Fruit fly (Drosophila melanogaster) whole organism, wandering third instar larva: ENCODE measurements around the gene CG18747.
A peak's percentile ranks its signal among the peaks of the same experiment; 100 is the strongest.

ENCODE experiments used
- Abd-B ChIP-seq: fragments of >200 bp; optimal IDR thresholded peaks from 2 replicates; lab custom pipeline; 2017; ENCODE audit warnings: missing biosample characterization, missing genetic modification characterization
- CG32264 ChIP-seq: fragments of 200-800 bp; sonication (Bioruptor generic); optimal IDR thresholded peaks from 2 replicates; lab custom pipeline; 2016; ENCODE audit warnings: missing biosample characterization, missing genetic modification characterization
- CrebA ChIP-seq: fragments of 200-800 bp; sonication (Bioruptor generic); optimal IDR thresholded peaks from 2 replicates; lab custom pipeline; 2016; ENCODE audit warnings: missing biosample characterization, mild to moderate bottlenecking, missing genetic modification characterization, borderline replicate concordance
- Dfd ChIP-seq: fragments of >200 bp; optimal IDR thresholded peaks from 2 replicates; lab custom pipeline; 2017; ENCODE audit warnings: missing biosample characterization, missing genetic modification characterization
- Dif ChIP-seq: fragments of 200-275, 200-300 bp; sonication (Bioruptor generic); optimal IDR thresholded peaks from 2 replicates; lab custom pipeline; 2018; ENCODE audit warnings: missing biosample characterization, missing genetic modification characterization; ENCODE audit not compliant: partially characterized antibody
- GATAd ChIP-seq: sonication (Bioruptor generic); optimal IDR thresholded peaks from 2 replicates; lab custom pipeline; 2016; ENCODE audit warnings: missing biosample characterization, missing genetic modification characterization
- HLH106 ChIP-seq: fragments of 200-800 bp; optimal IDR thresholded peaks from 3 replicates; lab custom pipeline; 2019; ENCODE audit warnings: missing biosample characterization, mild to moderate bottlenecking, missing genetic modification characterization, moderate library complexity
- Hnf4 ChIP-seq: fragments of 200-800 bp; sonication (Bioruptor generic); optimal IDR thresholded peaks from 2 replicates; lab custom pipeline; 2016; ENCODE audit warnings: missing biosample characterization, mild to moderate bottlenecking, missing genetic modification characterization
- Hr78 ChIP-seq: fragments of >200 bp; optimal IDR thresholded peaks from 2 replicates; lab custom pipeline; 2017; ENCODE audit warnings: missing biosample characterization, missing genetic modification characterization
- Jra ChIP-seq: sonication (Bioruptor generic); optimal IDR thresholded peaks from 2 replicates; lab custom pipeline; 2016; ENCODE audit warnings: missing biosample characterization, missing genetic modification characterization
- Mio ChIP-seq: sonication (Bioruptor generic); optimal IDR thresholded peaks from 2 replicates; lab custom pipeline; 2016; ENCODE audit warnings: missing biosample characterization, missing genetic modification characterization
- Myc ChIP-seq: fragments of >200 bp; optimal IDR thresholded peaks from 2 replicates; lab custom pipeline; 2017
- N ChIP-seq: fragments of >200 bp; optimal IDR thresholded peaks from 2 replicates; lab custom pipeline; 2018; ENCODE audit warnings: missing biosample characterization, missing external identifiers, missing genetic modification characterization
- OdsH ChIP-seq: fragments of 200-800 bp; sonication (Bioruptor generic); optimal IDR thresholded peaks from 2 replicates; lab custom pipeline; 2016; ENCODE audit warnings: missing biosample characterization, mild to moderate bottlenecking, missing genetic modification characterization
- Rel ChIP-seq, 2 experiments: fragments of 200-800 bp; sonication (Bioruptor generic) in 1 of 2; optimal IDR thresholded peaks; 2 replicates in 1 of 2; 3 replicates in 1 of 2; lab custom pipeline; 2016 to 2019; ENCODE audit warnings: mild to moderate bottlenecking in 2 of 2, missing biosample characterization in 2 of 2, missing genetic modification characterization in 2 of 2, moderate library complexity in 1 of 2
- Sp1 ChIP-seq: fragments of 200-800 bp; sonication (Bioruptor generic); optimal IDR thresholded peaks from 3 replicates; lab custom pipeline; 2019; ENCODE audit warnings: missing biosample characterization, mild to moderate bottlenecking, missing genetic modification characterization, moderate library complexity
- br ChIP-seq: fragments of 200-800 bp; sonication (Bioruptor generic); optimal IDR thresholded peaks from 2 replicates; lab custom pipeline; 2016; ENCODE audit warnings: missing biosample characterization, missing genetic modification characterization
- dl ChIP-seq, 2 experiments: fragments of 175-275, 200-275 bp in 1 of 2; fragments of 200-275 bp in 1 of 2; sonication (Bioruptor generic); optimal IDR thresholded peaks; lab custom pipeline; 2018; ENCODE audit warnings: mild to moderate bottlenecking in 2 of 2, missing biosample characterization in 2 of 2, missing genetic modification characterization in 2 of 2, moderate library complexity in 2 of 2; ENCODE audit not compliant: partially characterized antibody in 2 of 2, insufficient read depth in 1 of 2
- dmrt93B ChIP-seq: fragments of 200-800 bp; sonication (Bioruptor generic); optimal IDR thresholded peaks from 2 replicates; lab custom pipeline; 2018; ENCODE audit warnings: missing biosample characterization, mild to moderate bottlenecking, missing genetic modification characterization
- dsf ChIP-seq: sonication (Bioruptor generic); optimal IDR thresholded peaks from 2 replicates; lab custom pipeline; 2016; ENCODE audit warnings: missing biosample characterization, missing genetic modification characterization, borderline replicate concordance
- ey ChIP-seq: fragments of 200-800 bp; sonication (Bioruptor generic); optimal IDR thresholded peaks from 2 replicates; lab custom pipeline; 2016; ENCODE audit warnings: missing biosample characterization, missing genetic modification characterization
- foxo ChIP-seq, 2 experiments: fragments of 200-800 bp; sonication (Bioruptor generic); optimal IDR thresholded peaks; 2 replicates in 1 of 2; 3 replicates in 1 of 2; lab custom pipeline; 2016 to 2017; ENCODE audit warnings: missing biosample characterization in 2 of 2, missing genetic modification characterization in 2 of 2
- fru ChIP-seq: fragments of 200-800 bp; sonication (Bioruptor generic); optimal IDR thresholded peaks from 3 replicates; lab custom pipeline; 2016; ENCODE audit warnings: missing biosample characterization, mild to moderate bottlenecking, missing genetic modification characterization
- h ChIP-seq: fragments of 200-800 bp; sonication (Bioruptor generic); optimal IDR thresholded peaks from 3 replicates; lab custom pipeline; 2016; ENCODE audit warnings: missing biosample characterization, mild to moderate bottlenecking, missing genetic modification characterization
- pan ChIP-seq: fragments of >200 bp; optimal IDR thresholded peaks from 2 replicates; lab custom pipeline; 2017
- psq ChIP-seq: fragments of 200-800 bp; sonication (Bioruptor generic); optimal IDR thresholded peaks from 3 replicates; lab custom pipeline; 2017; ENCODE audit warnings: missing biosample characterization, mild to moderate bottlenecking, missing genetic modification characterization, moderate library complexity
- rgr ChIP-seq: fragments of 200-800 bp; sonication (Bioruptor generic); optimal IDR thresholded peaks from 3 replicates; lab custom pipeline; 2016; ENCODE audit warnings: missing biosample characterization, mild to moderate bottlenecking, missing genetic modification characterization
- sage ChIP-seq: fragments of 200-800 bp; sonication (Bioruptor generic); optimal IDR thresholded peaks from 2 replicates; lab custom pipeline; 2016; ENCODE audit warnings: missing biosample characterization, mild to moderate bottlenecking, missing genetic modification characterization
- sv ChIP-seq: fragments of 200-800 bp; sonication (Bioruptor generic); optimal IDR thresholded peaks from 3 replicates; lab custom pipeline; 2016; ENCODE audit warnings: missing biosample characterization, missing genetic modification characterization
- tai ChIP-seq: sonication (Bioruptor generic); optimal IDR thresholded peaks from 2 replicates; lab custom pipeline; 2016; ENCODE audit warnings: missing biosample characterization, missing genetic modification characterization
- woc ChIP-seq: sonication (Bioruptor generic); optimal IDR thresholded peaks from 2 replicates; lab custom pipeline; 2016; ENCODE audit warnings: missing biosample characterization, mild to moderate bottlenecking, missing genetic modification characterization

Gene CG18747

DNA sequence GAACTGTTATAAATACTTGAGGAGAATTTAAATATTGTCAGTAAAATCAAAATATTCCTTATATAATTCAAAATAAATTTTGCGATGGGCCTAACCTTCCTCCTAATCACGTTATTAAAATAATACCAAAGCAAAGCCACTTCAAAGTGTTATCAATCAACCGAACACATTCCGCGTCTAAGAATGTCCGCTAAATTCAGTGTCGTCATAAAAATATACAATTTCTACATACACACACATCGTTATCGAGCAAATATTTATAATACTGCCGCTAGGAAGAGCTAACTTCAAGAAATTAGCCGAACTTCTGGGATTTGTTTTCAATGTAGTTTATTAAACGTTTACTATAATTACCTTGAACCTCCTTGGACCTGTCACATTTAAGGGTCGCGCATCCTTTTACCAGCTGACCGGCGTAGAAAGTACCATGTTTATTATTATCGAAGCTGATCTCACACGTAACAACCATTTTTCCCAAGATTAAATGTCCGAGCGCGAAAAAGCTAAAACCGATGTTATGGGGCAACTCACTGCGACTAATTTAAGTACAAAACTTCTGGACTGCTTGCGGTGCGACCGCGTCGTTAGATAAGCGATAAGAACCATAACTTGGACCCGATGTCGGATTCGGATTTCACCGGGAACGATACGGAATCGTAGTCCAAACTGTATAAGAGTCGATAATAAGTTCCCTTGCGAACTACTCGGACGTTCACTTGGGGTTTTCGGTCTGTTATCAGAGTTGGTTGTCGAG, at the start of gene CG18747:
Gene CG18747 (minus strand): TSS at position 514 of the 754 bp plus-strand sequence.
- no peak for TF ChIP-seq N (GFP tag; lab: Kevin White, UChicago)
- no peak for TF ChIP-seq Rel (GFP tag; optimal IDR thresholded peaks at IDR 0.05; lab: Kevin White, UChicago)
- TF ChIP-seq Rel (tag; optimal IDR thresholded peaks at IDR 0.05; lab: Kevin White, UChicago) = peak; percentile 35
- TF ChIP-seq Dfd (GFP tag; lab: Kevin White, UChicago) = no peak

DNA sequence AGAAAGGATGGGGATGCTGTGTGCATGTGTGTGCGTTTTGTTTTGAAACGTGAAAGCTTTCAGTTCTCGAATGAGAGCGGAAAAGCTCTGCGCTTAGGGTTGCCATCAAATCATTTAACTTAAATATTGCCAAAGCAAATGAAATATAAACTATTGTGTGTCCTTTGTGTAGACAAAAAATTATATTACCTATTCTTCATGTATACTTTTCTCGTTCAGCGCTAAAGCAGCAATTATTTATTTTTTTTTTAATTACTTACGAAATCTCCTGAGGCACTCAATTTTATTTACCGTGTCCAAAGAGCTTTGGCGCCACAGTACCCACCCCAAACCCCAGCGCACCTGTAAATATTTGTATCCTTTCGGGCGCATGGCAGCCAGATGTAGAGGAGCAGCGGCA, 38.3 kb upstream of the CG18747 start:
- no peak for TF ChIP-seq pan (lab: Kevin White, UChicago)
- TF ChIP-seq Jra = no peak
- no peak for TF ChIP-seq CG32264 (GFP tag; lab: Kevin White, UChicago)
- TF ChIP-seq fru (GFP tag; lab: Kevin White, UChicago) = peak; percentile 15
- TF ChIP-seq foxo (GFP tag; optimal IDR thresholded peaks at IDR 0.05; lab: Kevin White, UChicago) = peak in 1 of 2 experiments; percentile 27
- TF ChIP-seq h (GFP tag; lab: Kevin White, UChicago) = peak; percentile 18
- TF ChIP-seq woc (GFP tag; lab: Kevin White, UChicago) = no peak
- peak; percentile 28 for TF ChIP-seq sv (GFP tag; lab: Kevin White, UChicago)
- no peak for TF ChIP-seq dl (GFP tag; optimal IDR thresholded peaks at IDR 0.05; lab: Kevin White, UChicago; ENCODE audit: insufficient read depth in 1 of 2, partially characterized antibody in 2 of 2)

- TF ChIP-seq br (GFP tag; lab: Kevin White, UChicago) (peak; percentile 29), foxo (GFP tag; optimal IDR thresholded peaks at IDR 0.05; lab: Kevin White, UChicago) (peak in 1 of 2 experiments; percentile 54), Abd-B (GFP tag; lab: Kevin White, UChicago) (no peak), dmrt93B (peak; percentile 12), ey (GFP tag; lab: Kevin White, UChicago) (peak; percentile 19), CrebA (GFP tag; lab: Kevin White, UChicago) (no peak), Hr78 (GFP tag; lab: Kevin White, UChicago) (no peak), Hnf4 (GFP tag; lab: Kevin White, UChicago) (no peak), dl (GFP tag; optimal IDR thresholded peaks at IDR 0.05; lab: Kevin White, UChicago; ENCODE audit: insufficient read depth in 1 of 2, partially characterized antibody in 2 of 2) (no peak), Dif (GFP tag; lab: Kevin White, UChicago) (no peak), h (GFP tag; lab: Kevin White, UChicago) (peak; percentile 34), sage (no peak), sv (GFP tag; lab: Kevin White, UChicago) (peak; percentile 19), psq (GFP tag; lab: Kevin White, UChicago) (peak; percentile 16), Jra (no peak), Mio (GFP tag; lab: Kevin White, UChicago) (no peak), Dfd (GFP tag; lab: Kevin White, UChicago) (no peak), Sp1 (GFP tag; lab: Kevin White, UChicago) (peak; percentile 40), HLH106 (tag; lab: Kevin White, UChicago) (peak; percentile 50), N (GFP tag; lab: Kevin White, UChicago) (no peak), fru (GFP tag; lab: Kevin White, UChicago) (peak; percentile 59), dsf (GFP tag; lab: Kevin White, UChicago) (no peak), rgr (GFP tag; lab: Kevin White, UChicago) (no peak)
These were observed 30.8 kb upstream of the CG18747 start, which contains the start of gene CG34384 for dm6 chr3R:7813981-7814529. Gene CG34384 (plus strand): TSS chr3R:7814361.

DNA sequence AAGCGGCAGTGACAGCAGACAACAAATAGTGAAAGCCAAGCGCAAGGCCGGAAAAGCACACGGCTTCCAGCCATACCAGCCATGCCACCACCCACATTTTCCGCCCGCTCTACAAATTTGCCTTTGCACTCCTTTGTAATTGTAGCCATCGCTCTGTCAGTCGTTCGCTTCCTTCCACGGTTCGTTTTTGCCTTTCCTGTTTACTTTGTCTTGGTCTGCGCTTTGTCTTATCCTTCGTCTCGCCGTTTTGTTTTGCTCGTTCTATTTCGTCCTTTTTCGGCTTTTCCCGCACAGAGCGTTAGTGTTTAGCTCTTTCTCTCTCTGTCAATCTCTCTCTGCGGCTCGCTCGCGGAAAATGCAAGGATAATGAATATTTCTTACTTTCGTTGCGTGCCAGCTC, 30.3 kb upstream of the CG18747 start:
- TF ChIP-seq psq (GFP tag; lab: Kevin White, UChicago) = peak; percentile 55
- TF ChIP-seq br (GFP tag; lab: Kevin White, UChicago) = no peak
- TF ChIP-seq, all 38 proteins: peak for 1

dm6 chr3R:7811514-7811913, 28.3 kb upstream of the CG18747 start, which contains the start of gene CG31473:
Gene CG31473 (plus strand): TSS chr3R:7811814.
- TF ChIP-seq Myc (lab: Kevin White, UChicago) (no peak), HLH106 (tag; lab: Kevin White, UChicago) (no peak), tai (GFP tag; lab: Kevin White, UChicago) (no peak), GATAd (no peak), OdsH (GFP tag; lab: Kevin White, UChicago) (no peak), N (GFP tag; lab: Kevin White, UChicago) (no peak), Hnf4 (GFP tag; lab: Kevin White, UChicago) (no peak), psq (GFP tag; lab: Kevin White, UChicago) (no peak), sv (GFP tag; lab: Kevin White, UChicago) (no peak)
